Worm (Caenorhabditis elegans) whole organism, young adult: ENCODE results near the gene rps-0.

Source experiments
- B0035.1 ChIP-seq: sonication (generic microtip); optimal IDR thresholded peaks from 2 replicates; lab custom pipeline; 2016; ENCODE audit warnings: missing genetic modification characterization, mild to moderate bottlenecking, missing compliant biosample characterization, missing genotype, missing genetic modification reagents
- B0261.1 ChIP-seq: sonication (generic microtip); optimal IDR thresholded peaks from 2 replicates; lab custom pipeline; 2016; ENCODE audit warnings: mild to moderate bottlenecking, missing genetic modification characterization, moderate library complexity, missing compliant biosample characterization
- F52B5.7 ChIP-seq: sonication (generic microtip); optimal IDR thresholded peaks from 2 replicates; lab custom pipeline; 2016; ENCODE audit warnings: mild to moderate bottlenecking, missing genetic modification characterization, missing compliant biosample characterization
- F55B11.4 ChIP-seq: sonication (generic microtip); optimal IDR thresholded peaks from 2 replicates; lab custom pipeline; 2016; ENCODE audit warnings: missing compliant biosample characterization, missing genetic modification characterization, borderline replicate concordance; ENCODE audit not compliant: insufficient read depth
- K11D2.4 ChIP-seq: fragments of 200-800 bp; sonication (Bioruptor generic); IDR thresholded peaks from 2 replicates; pipeline ENCODE4 v1.3.6; 2022; ENCODE audit warnings: missing genetic modification reagents, missing genetic modification characterization, missing compliant biosample characterization
- T26A5.8 ChIP-seq: sonication (generic microtip); optimal IDR thresholded peaks from 2 replicates; lab custom pipeline; 2016; ENCODE audit warnings: missing genetic modification characterization, missing compliant biosample characterization
- Y53F4B.3 ChIP-seq: fragments of 200-800 bp; sonication (Bioruptor generic); IDR thresholded peaks from 2 replicates; pipeline ENCODE4 v1.3.6; 2022; ENCODE audit warnings: missing genetic modification reagents, missing genetic modification characterization, missing compliant biosample characterization
- ama-1 ChIP-seq, 3 experiments: fragments of 150-350 bp in 1 of 3; sonication (generic microtip) in 2 of 3; optimal IDR thresholded peaks; 2 replicates each; lab custom pipeline; 2014 to 2018; ENCODE audit warnings: missing biosample characterization in 2 of 3, missing genetic modification characterization in 2 of 3, missing genetic modification reagents in 2 of 3
- atf-7 ChIP-seq: sonication (generic microtip); optimal IDR thresholded peaks from 2 replicates; lab custom pipeline; 2017; ENCODE audit warnings: mild to moderate bottlenecking, missing genetic modification characterization, missing compliant biosample characterization
- bed-1 ChIP-seq: fragments of 200-800 bp; sonication (Bioruptor generic); IDR thresholded peaks from 2 replicates; pipeline ENCODE4 v1.3.6; 2022; ENCODE audit warnings: missing genetic modification reagents, missing genetic modification characterization, missing compliant biosample characterization
- bed-2 ChIP-seq: fragments of 200-800 bp; sonication (Bioruptor generic); IDR thresholded peaks from 2 replicates; pipeline ENCODE4 v1.3.6; 2022; ENCODE audit warnings: missing genetic modification reagents, missing genetic modification characterization, missing compliant biosample characterization
- ceh-27 ChIP-seq: fragments of 200-800 bp; sonication (Bioruptor generic); optimal IDR thresholded peaks from 2 replicates; lab custom pipeline; 2018; ENCODE audit warnings: mild to moderate bottlenecking, missing genetic modification characterization, moderate library complexity, missing compliant biosample characterization
- ceh-58 ChIP-seq: fragments of 200-800 bp; sonication (Bioruptor generic); IDR thresholded peaks from 2 replicates; pipeline ENCODE4 v1.3.6; 2022; ENCODE audit warnings: missing genetic modification characterization, missing compliant biosample characterization
- die-1 ChIP-seq: sonication (generic microtip); optimal IDR thresholded peaks from 2 replicates; lab custom pipeline; 2016; ENCODE audit warnings: missing genotype, mild to moderate bottlenecking, missing genetic modification characterization, missing compliant biosample characterization
- dpff-1 ChIP-seq: sonication (generic microtip); optimal IDR thresholded peaks from 2 replicates; lab custom pipeline; 2017; ENCODE audit warnings: mild to moderate bottlenecking, missing genetic modification characterization, missing compliant biosample characterization
- efl-1 ChIP-seq: fragments of 150-350 bp; optimal IDR thresholded peaks from 2 replicates; lab custom pipeline; 2014; ENCODE audit warnings: missing biosample characterization, missing genetic modification reagents, missing genetic modification characterization
- hsf-1 ChIP-seq: fragments of 200-800 bp; sonication (Bioruptor generic); IDR thresholded peaks from 2 replicates; pipeline ENCODE4 v1.3.6; 2022; ENCODE audit warnings: missing genetic modification reagents, missing genetic modification characterization, missing compliant biosample characterization
- let-607 ChIP-seq, 2 experiments: fragments of 200-800 bp in 1 of 2; sonication (Bioruptor generic) in 1 of 2; sonication (generic microtip) in 1 of 2; optimal IDR thresholded peaks; 2 replicates each; lab custom pipeline; 2016 to 2018; ENCODE audit warnings: mild to moderate bottlenecking in 2 of 2, missing compliant biosample characterization in 2 of 2, missing genetic modification characterization in 2 of 2, moderate library complexity in 2 of 2, missing genotype in 1 of 2
- lin-35 ChIP-seq, 3 experiments: fragments of 150-350 bp in 2 of 3; sonication (generic microtip) in 1 of 3; optimal IDR thresholded peaks; 2 replicates each; lab custom pipeline; 2014 to 2018; ENCODE audit warnings: missing biosample characterization in 3 of 3, missing genetic modification characterization in 3 of 3, missing genetic modification reagents in 3 of 3
- lin-40 ChIP-seq: sonication (generic microtip); optimal IDR thresholded peaks from 2 replicates; lab custom pipeline; 2016; ENCODE audit warnings: missing genetic modification characterization, mild to moderate bottlenecking, missing compliant biosample characterization, missing genotype, missing genetic modification reagents
- madf-6 ChIP-seq: fragments of 200-800 bp; sonication (Bioruptor generic); IDR thresholded peaks from 2 replicates; pipeline ENCODE4 v1.3.6; 2022; ENCODE audit warnings: missing genetic modification reagents, missing genetic modification characterization, missing compliant biosample characterization
- nhr-80 ChIP-seq: sonication (generic microtip); optimal IDR thresholded peaks from 2 replicates; lab custom pipeline; 2016; ENCODE audit warnings: missing genetic modification characterization, missing compliant biosample characterization
- pbrm-1 ChIP-seq: fragments of 200-800 bp; sonication (Bioruptor generic); IDR thresholded peaks from 2 replicates; pipeline ENCODE4 v1.3.6; 2022; ENCODE audit warnings: missing genetic modification reagents, missing genetic modification characterization, missing compliant biosample characterization
- pha-4 ChIP-seq: fragments of 150-350 bp; sonication (generic microtip); optimal IDR thresholded peaks from 2 replicates; lab custom pipeline; 2014; ENCODE audit warnings: missing biosample characterization, missing genetic modification reagents, missing genetic modification characterization
- rcor-1 ChIP-seq: fragments of 200-800 bp; sonication (Bioruptor generic); IDR thresholded peaks from 2 replicates; pipeline ENCODE4 v1.3.6; 2022; ENCODE audit warnings: missing genetic modification reagents, missing genetic modification characterization, missing compliant biosample characterization
- rec-8 ChIP-seq, 2 experiments: sonication (generic microtip); optimal IDR thresholded peaks; 2 replicates each; lab custom pipeline; 2016; ENCODE audit warnings: mild to moderate bottlenecking in 2 of 2, missing genetic modification characterization in 2 of 2, missing genetic modification reagents in 2 of 2, missing genotype in 2 of 2, missing biosample characterization in 1 of 2, missing compliant biosample characterization in 1 of 2, moderate library complexity in 1 of 2
- sea-2 ChIP-seq: fragments of 200-800 bp; sonication (Bioruptor generic); IDR thresholded peaks from 2 replicates; pipeline ENCODE4 v1.3.6; 2022; ENCODE audit warnings: missing genetic modification characterization, missing compliant biosample characterization
- snpc-1.1 ChIP-seq: sonication (generic microtip); optimal IDR thresholded peaks from 2 replicates; lab custom pipeline; 2017; ENCODE audit warnings: missing genetic modification characterization, mild to moderate bottlenecking, missing compliant biosample characterization, antibody characterized with exemption, moderate library complexity, missing genotype, missing genetic modification reagents; ENCODE audit not compliant: insufficient read depth
- sptf-2 ChIP-seq: fragments of 200-800 bp; sonication (Bioruptor generic); optimal IDR thresholded peaks from 2 replicates; lab custom pipeline; 2018; ENCODE audit warnings: mild to moderate bottlenecking, missing genetic modification characterization, missing compliant biosample characterization
- unc-130 ChIP-seq: sonication (generic microtip); optimal IDR thresholded peaks from 2 replicates; lab custom pipeline; 2016; ENCODE audit warnings: missing genetic modification reagents, missing genetic modification characterization, missing compliant biosample characterization
- unc-62 ChIP-seq: fragments of 150-350 bp; optimal IDR thresholded peaks from 2 replicates; lab custom pipeline; 2014; ENCODE audit warnings: missing biosample characterization, missing genetic modification reagents, missing genetic modification characterization
- zfh-2 ChIP-seq: fragments of 200-800 bp; sonication (Bioruptor generic); conservative IDR thresholded peaks from 2 replicates; pipeline ENCODE4 v1.3.6; 2022; ENCODE audit warnings: missing genetic modification reagents, missing genetic modification characterization, missing compliant biosample characterization
- ztf-18 ChIP-seq: sonication (generic microtip); optimal IDR thresholded peaks from 2 replicates; lab custom pipeline; 2016; ENCODE audit warnings: missing genotype, mild to moderate bottlenecking, missing genetic modification characterization, missing compliant biosample characterization
- ztf-22 ChIP-seq: fragments of 200-800 bp; sonication (Bioruptor generic); optimal IDR thresholded peaks from 2 replicates; lab custom pipeline; 2018; ENCODE audit warnings: mild to moderate bottlenecking, missing genetic modification characterization, moderate library complexity, missing compliant biosample characterization
- ztf-28 ChIP-seq: fragments of 200-800 bp; sonication (Bioruptor generic); IDR thresholded peaks from 2 replicates; pipeline ENCODE4 v1.3.6; 2022; ENCODE audit warnings: missing genetic modification reagents, missing genetic modification characterization, missing compliant biosample characterization
- ztf-6 ChIP-seq: fragments of 200-800 bp; sonication (Bioruptor generic); IDR thresholded peaks from 2 replicates; pipeline ENCODE4 v1.3.6; 2022; ENCODE audit warnings: missing genetic modification reagents, missing genetic modification characterization, missing compliant biosample characterization

The rps-0 gene

ce11 chrIII:4754001-4754561 is at the start of gene rps-0, which contains the start of gene rbg-3 (continued):
- no peak for TF ChIP-seq ztf-6
- TF ChIP-seq sea-2, result no peak
- peak; percentile 62 for TF ChIP-seq efl-1 (GFP tag; lab: Kevin White, UChicago)
- TF ChIP-seq dpff-1 (tag; lab: Kevin White, UChicago), result no peak
- peak; percentile 90 for TF ChIP-seq ztf-18 (tag; lab: Kevin White, UChicago)
- peak; percentile 37 for TF ChIP-seq nhr-80
- no peak for TF ChIP-seq ceh-58
- TF ChIP-seq ceh-27, result peak; percentile 74
- no peak for TF ChIP-seq atf-7 (tag; lab: Kevin White, UChicago)
- peak in 1 of 2 experiments; percentile 74 for TF ChIP-seq let-607 (tag; optimal IDR thresholded peaks at IDR 0.05; lab: Kevin White, UChicago)
- no peak for TF ChIP-seq B0035.1 (tag; lab: Kevin White, UChicago)
- TF ChIP-seq rec-8 (tag; optimal IDR thresholded peaks at IDR 0.05; lab: Kevin White, UChicago), result no peak
- no peak for TF ChIP-seq sptf-2 (GFP tag; lab: Kevin White, UChicago)
- no peak for TF ChIP-seq F52B5.7 (tag; lab: Kevin White, UChicago)
- no peak for TF ChIP-seq Y53F4B.3
- TF ChIP-seq lin-35 (GFP tag; optimal IDR thresholded peaks at IDR 0.05; lab: Kevin White, UChicago), result peak in 2 of 3 experiments; percentile 64 to 92
- peak; percentile 80 for TF ChIP-seq rcor-1 (GFP tag; lab: Robert Waterston, UW)
- TF ChIP-seq lin-40 (tag; lab: Kevin White, UChicago), result peak; percentile 85
- no peak for TF ChIP-seq bed-2 (GFP tag; lab: Robert Waterston, UW)
- no peak for TF ChIP-seq ama-1 (optimal IDR thresholded peaks at IDR 0.05; lab: Kevin White, UChicago)
- TF ChIP-seq ama-1 (GFP tag; optimal IDR thresholded peaks at IDR 0.05; lab: Kevin White, UChicago), result no peak
- no peak for TF ChIP-seq die-1 (tag; lab: Kevin White, UChicago)
- peak; percentile 77 for TF ChIP-seq pbrm-1 (GFP tag; lab: Robert Waterston, UW)
- TF ChIP-seq pha-4 (tag; lab: Kevin White, UChicago), result peak; percentile 84
- no peak for TF ChIP-seq ztf-22
- peak; percentile 76 for TF ChIP-seq K11D2.4
- TF ChIP-seq F55B11.4 (tag; lab: Kevin White, UChicago), result no peak
- no peak for TF ChIP-seq T26A5.8 (tag; lab: Kevin White, UChicago)
- TF ChIP-seq ztf-28 (GFP tag; lab: Robert Waterston, UW), result 0 out of 2 replicates have a peak, but pooled peaks have one; percentile 30
- TF ChIP-seq zfh-2 (GFP tag; lab: Robert Waterston, UW), result no peak
- TF ChIP-seq B0261.1 (tag; lab: Kevin White, UChicago), result no peak
- no peak for TF ChIP-seq unc-62 (GFP tag; lab: Kevin White, UChicago)
- TF ChIP-seq, all 124 proteins: peak for 54

ce11 chrIII:4802707-4803106 is 48.9 kb upstream of the rps-0 start, which contains the start of gene metl-5:
Gene metl-5 (plus strand): TSS chrIII:4803007.
- 0 out of 2 replicates have a peak, but pooled peaks have one; percentile 37 for TF ChIP-seq hsf-1 (GFP tag; lab: Robert Waterston, UW)
- TF ChIP-seq unc-130 (GFP tag; lab: Kevin White, UChicago), result no peak
- TF ChIP-seq bed-1, result no peak
- no peak for TF ChIP-seq snpc-1.1 (tag; lab: Kevin White, UChicago)
- 0 out of 2 replicates have a peak, but pooled peaks have one; percentile 13 for TF ChIP-seq madf-6
- TF ChIP-seq ceh-27, result no peak
- TF ChIP-seq, all 124 proteins: peak for 2
